Fruit fly (Drosophila melanogaster) whole organism, prepupa: ENCODE data around the gene CalpB.

Experiments
- Blimp-1 ChIP-seq: fragments of 200-800 bp; sonication (Bioruptor generic); optimal IDR thresholded peaks from 3 replicates; lab custom pipeline; 2017; ENCODE audit warnings: missing biosample characterization, missing genetic modification characterization, mild to moderate bottlenecking, moderate library complexity, missing genetic modification reagents
- CG10631 ChIP-seq: fragments of 200-800 bp; sonication (Bioruptor generic); optimal IDR thresholded peaks from 2 replicates; lab custom pipeline; 2016; ENCODE audit warnings: missing biosample characterization, missing genetic modification characterization
- CG10669 ChIP-seq: fragments of 200-800 bp; sonication (Bioruptor generic); optimal IDR thresholded peaks from 3 replicates; lab custom pipeline; 2018; ENCODE audit warnings: missing biosample characterization, mild to moderate bottlenecking, missing genetic modification characterization, moderate library complexity
- CG11762 ChIP-seq: fragments of 200-800 bp; sonication (Bioruptor generic); optimal IDR thresholded peaks from 3 replicates; lab custom pipeline; 2016; ENCODE audit warnings: missing biosample characterization, missing genetic modification characterization; ENCODE audit not compliant: insufficient read depth
- CG11902 ChIP-seq: fragments of 200-800 bp; sonication (Bioruptor generic); optimal IDR thresholded peaks from 3 replicates; lab custom pipeline; 2016; ENCODE audit warnings: missing biosample characterization, missing genetic modification characterization
- CG15336 ChIP-seq: fragments of 200-800 bp; sonication (Bioruptor generic); IDR thresholded peaks from 2 replicates; pipeline ENCODE4 v1.3.6; 2022; ENCODE audit warnings: missing biosample characterization, missing genetic modification characterization
- CG1621 ChIP-seq: fragments of 200-800 bp; sonication (Bioruptor generic); optimal IDR thresholded peaks from 3 replicates; lab custom pipeline; 2018; ENCODE audit warnings: missing biosample characterization, mild to moderate bottlenecking, missing genetic modification characterization
- CG3032 ChIP-seq: fragments of 200-800 bp; optimal IDR thresholded peaks from 2 replicates; lab custom pipeline; 2019; ENCODE audit warnings: missing biosample characterization, mild to moderate bottlenecking, missing genetic modification characterization, moderate library complexity
- CG31627 ChIP-seq: fragments of 200-800 bp; sonication (Bioruptor generic); optimal IDR thresholded peaks from 3 replicates; lab custom pipeline; 2016; ENCODE audit warnings: missing biosample characterization, missing genetic modification characterization
- CG32006 ChIP-seq: fragments of 200-800 bp; sonication (Bioruptor generic); optimal IDR thresholded peaks from 3 replicates; lab custom pipeline; 2017; ENCODE audit warnings: missing biosample characterization, mild to moderate bottlenecking, missing genetic modification characterization
- CG34406 ChIP-seq: fragments of 200-800 bp; sonication (Bioruptor generic); optimal IDR thresholded peaks from 3 replicates; lab custom pipeline; 2016; ENCODE audit warnings: missing biosample characterization, missing genetic modification characterization
- CG3919 ChIP-seq: fragments of 200-800 bp; sonication (Bioruptor generic); optimal IDR thresholded peaks from 3 replicates; lab custom pipeline; 2016; ENCODE audit warnings: missing biosample characterization, missing genetic modification characterization
- CG4318 ChIP-seq: fragments of 200-800 bp; sonication (Bioruptor generic); optimal IDR thresholded peaks from 3 replicates; lab custom pipeline; 2017; ENCODE audit warnings: missing biosample characterization, mild to moderate bottlenecking, missing genetic modification characterization
- CG6792 ChIP-seq: fragments of 200-800 bp; sonication (Bioruptor generic); optimal IDR thresholded peaks from 3 replicates; lab custom pipeline; 2016; ENCODE audit warnings: missing biosample characterization, missing genetic modification characterization
- CG6808 ChIP-seq: fragments of 200-800 bp; sonication (Bioruptor generic); optimal IDR thresholded peaks from 3 replicates; lab custom pipeline; 2017; ENCODE audit warnings: missing biosample characterization, missing genetic modification characterization, mild to moderate bottlenecking, moderate library complexity, missing genetic modification reagents
- CG6854 ChIP-seq: fragments of 200-800 bp; sonication (Bioruptor generic); optimal IDR thresholded peaks from 2 replicates; lab custom pipeline; 2017; ENCODE audit warnings: missing biosample characterization, mild to moderate bottlenecking, missing genetic modification characterization
- CG7368 ChIP-seq: fragments of 200-800 bp; sonication (Bioruptor generic); optimal IDR thresholded peaks from 3 replicates; lab custom pipeline; 2016; ENCODE audit warnings: missing biosample characterization, missing genetic modification characterization
- CG8119 ChIP-seq: fragments of 200-800 bp; sonication (Bioruptor generic); IDR thresholded peaks from 3 replicates; pipeline ENCODE4 v1.3.6; 2022; ENCODE audit warnings: missing biosample characterization, missing genetic modification characterization
- CG8319 ChIP-seq: fragments of 200-800 bp; sonication (Bioruptor generic); optimal IDR thresholded peaks from 3 replicates; lab custom pipeline; 2016; ENCODE audit warnings: missing biosample characterization, missing genetic modification characterization
- CG8632 ChIP-seq: fragments of 200-800 bp; sonication (Bioruptor generic); optimal IDR thresholded peaks from 3 replicates; lab custom pipeline; 2016; ENCODE audit warnings: missing biosample characterization, missing genetic modification characterization
- CG9139 ChIP-seq: fragments of 200-800 bp; sonication (Bioruptor generic); optimal IDR thresholded peaks from 3 replicates; lab custom pipeline; 2017; ENCODE audit warnings: missing biosample characterization, mild to moderate bottlenecking, missing genetic modification characterization
- Eip75B ChIP-seq: fragments of 200-800 bp; sonication (Bioruptor generic); optimal IDR thresholded peaks from 3 replicates; lab custom pipeline; 2016; ENCODE audit warnings: missing biosample characterization, missing genetic modification characterization
- Eip78C ChIP-seq: fragments of 200-800 bp; sonication (Bioruptor generic); peaks from one replicate; lab custom pipeline; 2016; ENCODE audit warnings: missing biosample characterization, missing genetic modification characterization
- Eip93F ChIP-seq: fragments of 200-800 bp; sonication (Bioruptor generic); optimal IDR thresholded peaks from 2 replicates; lab custom pipeline; 2016; ENCODE audit warnings: missing biosample characterization, mild to moderate bottlenecking, missing genetic modification characterization
- Ets21C ChIP-seq: fragments of 200-800 bp; sonication (Bioruptor generic); optimal IDR thresholded peaks from 3 replicates; lab custom pipeline; 2016; ENCODE audit warnings: missing biosample characterization, missing genetic modification characterization
- Ets96B ChIP-seq: fragments of 200-800 bp; optimal IDR thresholded peaks from 2 replicates; lab custom pipeline; 2019; ENCODE audit warnings: missing biosample characterization, mild to moderate bottlenecking, missing genetic modification characterization, moderate library complexity
- Gug ChIP-seq: fragments of 200-800 bp; sonication (Bioruptor generic); IDR thresholded peaks from 2 replicates; pipeline ENCODE4 v1.3.6; 2022; ENCODE audit warnings: missing biosample characterization, missing genetic modification characterization
- Hr38 ChIP-seq: sonication (Bioruptor generic); optimal IDR thresholded peaks from 2 replicates; lab custom pipeline; 2016; ENCODE audit warnings: missing biosample characterization, missing genetic modification characterization
- Hr39 ChIP-seq: fragments of 200-800 bp; sonication (Bioruptor generic); optimal IDR thresholded peaks from 2 replicates; lab custom pipeline; 2016; ENCODE audit warnings: missing biosample characterization, missing genetic modification characterization
- Hr4 ChIP-seq: fragments of 200-800 bp; sonication (Bioruptor generic); optimal IDR thresholded peaks from 3 replicates; lab custom pipeline; 2016; ENCODE audit warnings: missing biosample characterization, missing genetic modification characterization
- Lpt ChIP-seq: fragments of 200-800 bp; sonication (Bioruptor generic); optimal IDR thresholded peaks from 3 replicates; lab custom pipeline; 2016; ENCODE audit warnings: missing biosample characterization, missing genetic modification characterization
- Met ChIP-seq: fragments of 200-800 bp; sonication (Bioruptor generic); optimal IDR thresholded peaks from 3 replicates; lab custom pipeline; 2016; ENCODE audit warnings: missing biosample characterization, missing genetic modification characterization
- OdsH ChIP-seq: fragments of 200-800 bp; sonication (Bioruptor generic); optimal IDR thresholded peaks from 3 replicates; lab custom pipeline; 2016; ENCODE audit warnings: missing biosample characterization, missing genetic modification characterization
- Smox ChIP-seq: fragments of 200-800 bp; sonication (Bioruptor generic); optimal IDR thresholded peaks from 3 replicates; lab custom pipeline; 2016; ENCODE audit warnings: missing biosample characterization, missing genetic modification characterization
- Sox102F ChIP-seq: fragments of 200-800 bp; sonication (Bioruptor generic); optimal IDR thresholded peaks from 2 replicates; lab custom pipeline; 2016; ENCODE audit warnings: missing biosample characterization, mild to moderate bottlenecking, missing genetic modification characterization
- Sox15 ChIP-seq: fragments of 200-800 bp; sonication (Bioruptor generic); optimal IDR thresholded peaks from 3 replicates; lab custom pipeline; 2016; ENCODE audit warnings: missing biosample characterization, missing genetic modification characterization
- achi ChIP-seq: fragments of 200-800 bp; sonication (Bioruptor generic); optimal IDR thresholded peaks from 3 replicates; lab custom pipeline; 2016; ENCODE audit warnings: missing biosample characterization, missing genetic modification characterization
- acj6 ChIP-seq: fragments of 200-800 bp; sonication (Bioruptor generic); optimal IDR thresholded peaks from 3 replicates; lab custom pipeline; 2016; ENCODE audit warnings: missing biosample characterization, missing genetic modification characterization
- cyc ChIP-seq: fragments of 200-800 bp; sonication (Bioruptor generic); optimal IDR thresholded peaks from 3 replicates; lab custom pipeline; 2016; ENCODE audit warnings: missing biosample characterization, missing genetic modification characterization
- dsx ChIP-seq: fragments of 200-800 bp; optimal IDR thresholded peaks from 3 replicates; lab custom pipeline; 2019; ENCODE audit warnings: missing biosample characterization, mild to moderate bottlenecking, missing genetic modification characterization, moderate library complexity; ENCODE audit not compliant: poor library complexity, severe bottlenecking
- esn ChIP-seq: fragments of 200-800 bp; sonication (Bioruptor generic); optimal IDR thresholded peaks from 2 replicates; lab custom pipeline; 2016; ENCODE audit warnings: missing biosample characterization, mild to moderate bottlenecking, missing genetic modification characterization, moderate library complexity
- fd59A ChIP-seq: fragments of 200-800 bp; sonication (Bioruptor generic); optimal IDR thresholded peaks from 2 replicates; lab custom pipeline; 2017; ENCODE audit warnings: missing biosample characterization, mild to moderate bottlenecking, missing genetic modification characterization, missing genetic modification reagents
- fkh ChIP-seq: fragments of 200-800 bp; sonication (Bioruptor generic); optimal IDR thresholded peaks from 3 replicates; lab custom pipeline; 2017; ENCODE audit warnings: missing biosample characterization, mild to moderate bottlenecking, missing genetic modification characterization, moderate library complexity
- net ChIP-seq: fragments of 200-800 bp; sonication (Bioruptor generic); optimal IDR thresholded peaks from 3 replicates; lab custom pipeline; 2016; ENCODE audit warnings: missing biosample characterization, missing genetic modification characterization
- pdm3 ChIP-seq: fragments of 200-800 bp; sonication (Bioruptor generic); optimal IDR thresholded peaks from 3 replicates; lab custom pipeline; 2016; ENCODE audit warnings: missing biosample characterization, missing genetic modification characterization
- salr ChIP-seq, 2 experiments: fragments of 200-800 bp; sonication (Bioruptor generic); optimal IDR thresholded peaks; 3 replicates each; lab custom pipeline; 2016 to 2018; ENCODE audit warnings: missing biosample characterization in 2 of 2, missing genetic modification characterization in 2 of 2, mild to moderate bottlenecking in 1 of 2
- spab ChIP-seq: fragments of 200-800 bp; sonication (Bioruptor generic); optimal IDR thresholded peaks from 2 replicates; lab custom pipeline; 2017; ENCODE audit warnings: missing biosample characterization, mild to moderate bottlenecking, missing genetic modification characterization, missing genetic modification reagents
- ss ChIP-seq, 2 experiments: fragments of 200-800 bp; sonication (Bioruptor generic); optimal IDR thresholded peaks; 2 replicates in 1 of 2; 3 replicates in 1 of 2; lab custom pipeline; 2017 to 2018; ENCODE audit warnings: mild to moderate bottlenecking in 2 of 2, missing biosample characterization in 2 of 2, missing genetic modification characterization in 2 of 2, moderate library complexity in 1 of 2
- svp ChIP-seq: fragments of 200-800 bp; sonication (Bioruptor generic); peaks from one replicate; lab custom pipeline; 2016; ENCODE audit warnings: missing biosample characterization, missing genetic modification characterization
- topi ChIP-seq: fragments of 200-800 bp; sonication (Bioruptor generic); optimal IDR thresholded peaks from 3 replicates; lab custom pipeline; 2016; ENCODE audit warnings: missing biosample characterization, missing genetic modification characterization
- vri ChIP-seq: fragments of 200-800 bp; sonication (Bioruptor generic); optimal IDR thresholded peaks from 3 replicates; lab custom pipeline; 2016; ENCODE audit warnings: missing biosample characterization, mild to moderate bottlenecking, missing genetic modification characterization

CalpB gene

dm6 chr3L:9897164-9897783, 8.7 kb downstream of the CalpB start:
- TF ChIP-seq ss (GFP tag; optimal IDR thresholded peaks at IDR 0.05; lab: Kevin White, UChicago) = no peak
- peak; percentile 30 for TF ChIP-seq Ets96B (tag; lab: Kevin White, UChicago)
- TF ChIP-seq CG1621 (tag; lab: Kevin White, UChicago) = no peak
- peak; percentile 46 for TF ChIP-seq Sox102F (GFP tag; lab: Kevin White, UChicago)
- TF ChIP-seq spab (GFP tag; lab: Kevin White, UChicago) = peak; percentile 0
- peak; percentile 53 for TF ChIP-seq OdsH (GFP tag; lab: Kevin White, UChicago)
- TF ChIP-seq vri (GFP tag; lab: Kevin White, UChicago) = peak; percentile 69
- TF ChIP-seq Hr38 (GFP tag; lab: Kevin White, UChicago) = no peak
- no peak for TF ChIP-seq Ets21C
- peak; percentile 43 for TF ChIP-seq achi (GFP tag; lab: Kevin White, UChicago)
- TF ChIP-seq Met (GFP tag; lab: Kevin White, UChicago) = peak; percentile 54
- peak; percentile 40 for TF ChIP-seq CG10631 (GFP tag; lab: Kevin White, UChicago)
- TF ChIP-seq svp (GFP tag; lab: Kevin White, UChicago) = peak; percentile 93
- TF ChIP-seq CG32006 (GFP tag; lab: Kevin White, UChicago) = peak; percentile 54
- TF ChIP-seq CG9139 = no peak
- no peak for TF ChIP-seq CG7368
- TF ChIP-seq CG15336 (GFP tag; lab: Robert Waterston, UW) = no peak
- TF ChIP-seq CG6792 (GFP tag; lab: Kevin White, UChicago) = peak; percentile 36
- peak; percentile 57 for TF ChIP-seq Eip75B
- TF ChIP-seq pdm3 = peak; percentile 51
- peak; percentile 48 for TF ChIP-seq Hr39 (GFP tag; lab: Kevin White, UChicago)
- no peak for TF ChIP-seq salr (GFP tag; optimal IDR thresholded peaks at IDR 0.05; lab: Kevin White, UChicago)
- TF ChIP-seq cyc (GFP tag; lab: Kevin White, UChicago) = peak; percentile 20
- TF ChIP-seq Eip93F = peak; percentile 14
- peak; percentile 31 for TF ChIP-seq CG10669 (GFP tag; lab: Kevin White, UChicago)
- TF ChIP-seq CG8119 = 0 out of 3 replicates have a peak, but pooled peaks have one; percentile 13
- TF ChIP-seq acj6 (GFP tag; lab: Kevin White, UChicago) = peak; percentile 51
- TF ChIP-seq CG11762 (GFP tag; lab: Kevin White, UChicago) = no peak
- peak; percentile 34 for TF ChIP-seq CG8632 (GFP tag; lab: Kevin White, UChicago)
- no peak for TF ChIP-seq net (GFP tag; lab: Kevin White, UChicago)
- TF ChIP-seq Eip78C (GFP tag; lab: Kevin White, UChicago) = peak; percentile 67
- peak; percentile 56 for TF ChIP-seq CG31627 (GFP tag; lab: Kevin White, UChicago)
- no peak for TF ChIP-seq CG8319 (GFP tag; lab: Kevin White, UChicago)
- TF ChIP-seq CG4318 (GFP tag; lab: Kevin White, UChicago) = no peak
- peak; percentile 61 for TF ChIP-seq esn
- TF ChIP-seq dsx (GFP tag; lab: Kevin White, UChicago) = no peak
- peak; percentile 40 for TF ChIP-seq Hr4
- no peak for TF ChIP-seq fkh (GFP tag; lab: Kevin White, UChicago)
- TF ChIP-seq fd59A = no peak
- TF ChIP-seq CG11902 (GFP tag; lab: Kevin White, UChicago) = no peak
- peak; percentile 39 for TF ChIP-seq CG34406
- TF ChIP-seq Sox15 (GFP tag; lab: Kevin White, UChicago) = peak; percentile 3
- no peak for TF ChIP-seq CG6854
- no peak for TF ChIP-seq CG6808 (GFP tag; lab: Kevin White, UChicago)
- TF ChIP-seq CG3032 (tag; lab: Kevin White, UChicago) = no peak
- TF ChIP-seq Lpt (GFP tag; lab: Kevin White, UChicago) = no peak
- peak; percentile 59 for TF ChIP-seq topi (GFP tag; lab: Kevin White, UChicago)
- TF ChIP-seq Gug (GFP tag; lab: Robert Waterston, UW) = no peak
- TF ChIP-seq Smox (GFP tag; lab: Kevin White, UChicago) = peak; percentile 41
- peak; percentile 60 for TF ChIP-seq CG3919 (GFP tag; lab: Kevin White, UChicago)
- TF ChIP-seq Blimp-1 (GFP tag; lab: Kevin White, UChicago) = no peak
